Fruit fly (Drosophila melanogaster) whole organism, embryonic: ENCODE data around the gene CG31473.
A peak's percentile ranks its signal among the peaks of the same experiment; 100 is the strongest.

Experiments used
- Ada2b ChIP-seq: fragments of 200-800 bp; sonication (Bioruptor generic); IDR thresholded peaks from 2 replicates; pipeline ENCODE4 v1.3.6; 2022; ENCODE audit warnings: missing biosample characterization, missing genetic modification characterization
- CG10959 ChIP-seq: fragments of 200-800 bp; sonication (Bioruptor generic); IDR thresholded peaks from 2 replicates; pipeline ENCODE4 v1.3.6; 2022; ENCODE audit warnings: missing biosample characterization, missing genetic modification characterization
- CG11398 ChIP-seq: fragments of 200-800 bp; sonication (Bioruptor generic); optimal IDR thresholded peaks from 2 replicates; lab custom pipeline; 2016; ENCODE audit warnings: missing biosample characterization, missing genetic modification characterization
- CG11504 ChIP-seq: fragments of 200-800 bp; sonication (Bioruptor generic); optimal IDR thresholded peaks from 3 replicates; lab custom pipeline; 2019; ENCODE audit warnings: missing biosample characterization, mild to moderate bottlenecking, missing genetic modification characterization, moderate library complexity
- CG12659 ChIP-seq: fragments of 200-800 bp; sonication (Bioruptor generic); optimal IDR thresholded peaks from 3 replicates; lab custom pipeline; 2017; ENCODE audit warnings: mild to moderate bottlenecking, missing biosample characterization, missing genetic modification reagents, missing genetic modification characterization
- CG14860 ChIP-seq: fragments of 200-800 bp; sonication (Bioruptor generic); IDR thresholded peaks from 3 replicates; pipeline ENCODE4 v1.3.6; 2022; ENCODE audit warnings: missing biosample characterization, missing genetic modification characterization; ENCODE audit not compliant: partially characterized antibody
- CG15011 ChIP-seq: fragments of 200-800 bp; sonication (Bioruptor generic); optimal IDR thresholded peaks from 3 replicates; lab custom pipeline; 2018; ENCODE audit warnings: missing biosample characterization, mild to moderate bottlenecking, missing genetic modification characterization
- CG15514 ChIP-seq: fragments of 200-800 bp; sonication (Bioruptor generic); optimal IDR thresholded peaks from 3 replicates; lab custom pipeline; 2017; ENCODE audit warnings: missing biosample characterization, missing genetic modification characterization, mild to moderate bottlenecking, moderate library complexity, missing genetic modification reagents
- CG1602 ChIP-seq: fragments of 200-800 bp; sonication (Bioruptor generic); optimal IDR thresholded peaks from 3 replicates; lab custom pipeline; 2016; ENCODE audit warnings: missing biosample characterization, missing genetic modification characterization
- CG16779 ChIP-seq: fragments of 200-800 bp; sonication (Bioruptor generic); IDR thresholded peaks from 2 replicates; pipeline ENCODE4 v1.3.6; 2022; ENCODE audit warnings: missing biosample characterization, missing genetic modification characterization
- CG16813 ChIP-seq: fragments of 200-800 bp; sonication (Bioruptor generic); IDR thresholded peaks from 3 replicates; pipeline ENCODE4 v1.3.6; 2022; ENCODE audit warnings: missing biosample characterization, missing genetic modification characterization; ENCODE audit not compliant: partially characterized antibody
- CG17612 ChIP-seq: fragments of 200-800 bp; sonication (Bioruptor generic); IDR thresholded peaks from 2 replicates; pipeline ENCODE4 v1.3.6; 2022; ENCODE audit warnings: missing biosample characterization, missing genetic modification characterization
- CG33557 ChIP-seq: fragments of 200-800 bp; sonication (Bioruptor generic); optimal IDR thresholded peaks from 2 replicates; lab custom pipeline; 2019; ENCODE audit warnings: missing biosample characterization, mild to moderate bottlenecking, missing genetic modification characterization, moderate library complexity
- CG4360 ChIP-seq: fragments of 200-800 bp; sonication (Bioruptor generic); IDR thresholded peaks from 2 replicates; pipeline ENCODE4 v1.3.6; 2022; ENCODE audit warnings: missing biosample characterization, missing genetic modification characterization
- CG6175 ChIP-seq: fragments of 200-800 bp; sonication (Bioruptor generic); IDR thresholded peaks from 3 replicates; pipeline ENCODE4 v1.3.6; 2022; ENCODE audit warnings: missing biosample characterization, missing genetic modification characterization
- CG7271 ChIP-seq: fragments of 200-800 bp; sonication (Bioruptor generic); optimal IDR thresholded peaks from 2 replicates; lab custom pipeline; 2018; ENCODE audit warnings: missing biosample characterization, mild to moderate bottlenecking, missing genetic modification characterization, moderate library complexity
- CG7963 ChIP-seq: fragments of 200-800 bp; sonication (Bioruptor generic); IDR thresholded peaks from 3 replicates; pipeline ENCODE4 v1.3.6; 2022; ENCODE audit warnings: missing biosample characterization, missing genetic modification characterization; ENCODE audit not compliant: partially characterized antibody
- Camta ChIP-seq: fragments of 200-800 bp; sonication (Bioruptor generic); optimal IDR thresholded peaks from 2 replicates; lab custom pipeline; 2016; ENCODE audit warnings: missing biosample characterization, missing genetic modification characterization
- D19A ChIP-seq: fragments of 200-800 bp; optimal IDR thresholded peaks from 3 replicates; lab custom pipeline; 2019; ENCODE audit warnings: missing biosample characterization, mild to moderate bottlenecking, missing genetic modification characterization, moderate library complexity
- Dbx ChIP-seq: fragments of 200-800 bp; sonication (Bioruptor generic); IDR thresholded peaks from 3 replicates; pipeline ENCODE4 v1.3.6; 2022; ENCODE audit warnings: missing biosample characterization, missing genetic modification characterization
- Dll ChIP-seq: fragments of 200-800 bp; sonication (Bioruptor generic); IDR thresholded peaks from 4 replicates; pipeline ENCODE4 v1.3.6; 2022; ENCODE audit warnings: missing biosample characterization, missing genetic modification characterization; ENCODE audit not compliant: partially characterized antibody
- Gsc ChIP-seq: fragments of 200-800 bp; sonication (Bioruptor generic); IDR thresholded peaks from 2 replicates; pipeline ENCODE4 v1.3.6; 2022; ENCODE audit warnings: missing biosample characterization, missing genetic modification characterization
- Hey ChIP-seq: fragments of 200-800 bp; sonication (Bioruptor generic); optimal IDR thresholded peaks from 3 replicates; lab custom pipeline; 2018; ENCODE audit warnings: missing biosample characterization, mild to moderate bottlenecking, missing genetic modification characterization
- Hmr ChIP-seq: fragments of 200-800 bp; sonication (Bioruptor generic); optimal IDR thresholded peaks from 3 replicates; lab custom pipeline; 2017; ENCODE audit warnings: mild to moderate bottlenecking, missing biosample characterization, missing genetic modification reagents, missing genetic modification characterization
- Kr ChIP-seq: fragments of 200-800 bp; sonication (Bioruptor generic); optimal IDR thresholded peaks from 2 replicates; lab custom pipeline; 2017; ENCODE audit warnings: missing biosample characterization, mild to moderate bottlenecking, missing genetic modification characterization
- Lhr ChIP-seq: fragments of 200-800 bp; sonication (Bioruptor generic); optimal IDR thresholded peaks from 3 replicates; lab custom pipeline; 2017; ENCODE audit warnings: mild to moderate bottlenecking, missing biosample characterization, missing genetic modification reagents, missing genetic modification characterization
- Lpt ChIP-seq: fragments of >200 bp; optimal IDR thresholded peaks from 2 replicates; lab custom pipeline; 2018; ENCODE audit warnings: missing biosample characterization, missing genetic modification characterization
- MBD-R2 ChIP-seq: fragments of 200-800 bp; sonication (Bioruptor generic); IDR thresholded peaks from 2 replicates; pipeline ENCODE4 v1.3.6; 2022; ENCODE audit warnings: missing biosample characterization, missing genetic modification characterization
- MESR4 ChIP-seq: fragments of 200-800 bp; sonication (Bioruptor generic); optimal IDR thresholded peaks from 2 replicates; lab custom pipeline; 2018; ENCODE audit warnings: missing biosample characterization, mild to moderate bottlenecking, missing genetic modification characterization, moderate library complexity
- Myb ChIP-seq: fragments of 200-800 bp; sonication (Bioruptor generic); optimal IDR thresholded peaks from 2 replicates; lab custom pipeline; 2016; ENCODE audit warnings: missing biosample characterization, missing genetic modification characterization
- Neu2 ChIP-seq: fragments of 200-800 bp; sonication (Bioruptor generic); optimal IDR thresholded peaks from 3 replicates; lab custom pipeline; 2016; ENCODE audit warnings: missing biosample characterization, missing genetic modification characterization, borderline replicate concordance
- Nf-YA ChIP-seq: fragments of 200-800 bp; sonication (Bioruptor generic); IDR thresholded peaks from 2 replicates; pipeline ENCODE4 v1.3.6; 2022; ENCODE audit warnings: missing biosample characterization, missing genetic modification characterization
- Pdp1 ChIP-seq, 2 experiments: fragments of 200-800 bp; sonication (Bioruptor generic); optimal IDR thresholded peaks; 3 replicates each; lab custom pipeline; 2016; ENCODE audit warnings: missing biosample characterization in 2 of 2, missing genetic modification characterization in 2 of 2, mild to moderate bottlenecking in 1 of 2, moderate library complexity in 1 of 2
- Sox102F ChIP-seq: fragments of 200-800 bp; sonication (Bioruptor generic); optimal IDR thresholded peaks from 2 replicates; lab custom pipeline; 2018; ENCODE audit warnings: missing biosample characterization, mild to moderate bottlenecking, missing genetic modification characterization, moderate library complexity
- Stat92E ChIP-seq, 3 experiments: fragments of >200 bp in 2 of 3; fragments of 200-800 bp in 1 of 3; sonication (Bioruptor generic) in 1 of 3; optimal IDR thresholded peaks; 2 replicates each; lab custom pipeline; 2017 to 2019; ENCODE audit warnings: missing biosample characterization in 3 of 3, missing genetic modification characterization in 3 of 3, mild to moderate bottlenecking in 1 of 3, moderate library complexity in 1 of 3
- abd-A ChIP-seq: fragments of 200-800 bp; sonication (Bioruptor generic); optimal IDR thresholded peaks from 3 replicates; lab custom pipeline; 2019; ENCODE audit warnings: missing biosample characterization, mild to moderate bottlenecking, missing genetic modification characterization, moderate library complexity
- br ChIP-seq: fragments of >200 bp; optimal IDR thresholded peaks from 2 replicates; lab custom pipeline; 2017
- chif ChIP-seq, 2 experiments: fragments of 200-800 bp; sonication (Bioruptor generic); optimal IDR thresholded peaks; 3 replicates each; lab custom pipeline; 2016; ENCODE audit warnings: missing biosample characterization in 2 of 2, missing genetic modification characterization in 2 of 2
- chinmo ChIP-seq: fragments of 200-800 bp; sonication (Bioruptor generic); IDR thresholded peaks from 4 replicates; pipeline ENCODE4 v1.3.6; 2022; ENCODE audit warnings: missing biosample characterization, missing genetic modification characterization; ENCODE audit not compliant: partially characterized antibody
- dysf ChIP-seq: fragments of 200-800 bp; sonication (Bioruptor generic); IDR thresholded peaks from 3 replicates; pipeline ENCODE4 v1.3.6; 2022; ENCODE audit warnings: missing biosample characterization, missing genetic modification characterization
- emc ChIP-seq: fragments of 200-800 bp; sonication (Bioruptor generic); optimal IDR thresholded peaks from 2 replicates; lab custom pipeline; 2016; ENCODE audit warnings: missing biosample characterization, missing genetic modification characterization
- exex ChIP-seq: fragments of 200-800 bp; sonication (Bioruptor generic); optimal IDR thresholded peaks from 4 replicates; lab custom pipeline; 2018; ENCODE audit warnings: missing biosample characterization, mild to moderate bottlenecking, missing genetic modification characterization, moderate library complexity
- fu2 ChIP-seq: fragments of 200-800 bp; sonication (Bioruptor generic); optimal IDR thresholded peaks from 2 replicates; lab custom pipeline; 2016; ENCODE audit warnings: missing biosample characterization, missing genetic modification characterization
- ind ChIP-seq: fragments of 200-800 bp; sonication (Bioruptor generic); optimal IDR thresholded peaks from 3 replicates; lab custom pipeline; 2016; ENCODE audit warnings: missing biosample characterization, missing genetic modification characterization
- ken ChIP-seq: fragments of 200-800 bp; sonication (Bioruptor generic); IDR thresholded peaks from 3 replicates; pipeline ENCODE4 v1.3.6; 2022; ENCODE audit warnings: missing biosample characterization, missing genetic modification characterization
- lbe ChIP-seq: fragments of 200-800 bp; sonication (Bioruptor generic); optimal IDR thresholded peaks from 2 replicates; lab custom pipeline; 2016; ENCODE audit warnings: missing biosample characterization, mild to moderate bottlenecking, missing genetic modification characterization
- lmd ChIP-seq: fragments of 200-800 bp; sonication (Bioruptor generic); IDR thresholded peaks from 2 replicates; pipeline ENCODE4 v1.3.6; 2022; ENCODE audit warnings: missing biosample characterization, missing genetic modification characterization
- rib ChIP-seq: fragments of 200-800 bp; sonication (Bioruptor generic); IDR thresholded peaks from 2 replicates; pipeline ENCODE4 v1.3.6; 2022; ENCODE audit warnings: missing biosample characterization, missing genetic modification characterization
- sima ChIP-seq: fragments of 200-800 bp; sonication (Bioruptor generic); optimal IDR thresholded peaks from 2 replicates; lab custom pipeline; 2016; ENCODE audit warnings: missing biosample characterization, missing genetic modification characterization
- tll ChIP-seq, 2 experiments: fragments of 200-800 bp in 1 of 2; fragments of >200 bp in 1 of 2; sonication (Bioruptor generic) in 1 of 2; optimal IDR thresholded peaks; 2 replicates each; lab custom pipeline; 2017 to 2019; ENCODE audit warnings: missing biosample characterization in 2 of 2, missing genetic modification characterization in 2 of 2, mild to moderate bottlenecking in 1 of 2, moderate library complexity in 1 of 2
- trh ChIP-seq: fragments of 200-800 bp; sonication (Bioruptor generic); optimal IDR thresholded peaks from 2 replicates; lab custom pipeline; 2016; ENCODE audit warnings: missing biosample characterization, missing genetic modification characterization

CG31473 gene

DNA sequence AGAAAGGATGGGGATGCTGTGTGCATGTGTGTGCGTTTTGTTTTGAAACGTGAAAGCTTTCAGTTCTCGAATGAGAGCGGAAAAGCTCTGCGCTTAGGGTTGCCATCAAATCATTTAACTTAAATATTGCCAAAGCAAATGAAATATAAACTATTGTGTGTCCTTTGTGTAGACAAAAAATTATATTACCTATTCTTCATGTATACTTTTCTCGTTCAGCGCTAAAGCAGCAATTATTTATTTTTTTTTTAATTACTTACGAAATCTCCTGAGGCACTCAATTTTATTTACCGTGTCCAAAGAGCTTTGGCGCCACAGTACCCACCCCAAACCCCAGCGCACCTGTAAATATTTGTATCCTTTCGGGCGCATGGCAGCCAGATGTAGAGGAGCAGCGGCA lies 9.9 kb downstream of the CG31473 start (continued):
- TF ChIP-seq MESR4 (GFP tag; lab: Kevin White, UChicago) = no peak
- TF ChIP-seq MBD-R2 = 0 out of 2 replicates have a peak, but pooled peaks have one; percentile 27
- no peak for TF ChIP-seq ken
- no peak for TF ChIP-seq CG17612 (GFP tag; lab: Robert Waterston, UW)
- TF ChIP-seq Hey (tag; lab: Kevin White, UChicago) = no peak
- peak; percentile 27 for TF ChIP-seq Sox102F (GFP tag; lab: Kevin White, UChicago)
- TF ChIP-seq CG10959 = no peak
- TF ChIP-seq D19A = no peak
- no peak for TF ChIP-seq Nf-YA (GFP tag; lab: Robert Waterston, UW)
- no peak for TF ChIP-seq Myb (GFP tag; lab: Kevin White, UChicago)
- TF ChIP-seq Stat92E (GFP tag; optimal IDR thresholded peaks at IDR 0.05; lab: Kevin White, UChicago) = no peak
- TF ChIP-seq CG11504 = peak; percentile 45
- no peak for TF ChIP-seq Neu2 (GFP tag; lab: Kevin White, UChicago)
- TF ChIP-seq emc (GFP tag; lab: Kevin White, UChicago) = no peak
- TF ChIP-seq lbe (GFP tag; lab: Kevin White, UChicago) = no peak
- no peak for TF ChIP-seq CG4360 (GFP tag; lab: Robert Waterston, UW)
- TF ChIP-seq Hmr (GFP tag; lab: Kevin White, UChicago) = peak; percentile 80
- peak; percentile 64 for TF ChIP-seq dysf (GFP tag; lab: Robert Waterston, UW)
- TF ChIP-seq sima (GFP tag; lab: Kevin White, UChicago) = no peak
- peak; percentile 35 for TF ChIP-seq CG12659 (GFP tag; lab: Kevin White, UChicago)
- peak in 1 of 2 experiments; percentile 27 for TF ChIP-seq Pdp1 (GFP tag; optimal IDR thresholded peaks at IDR 0.05; lab: Kevin White, UChicago)
- peak; percentile 26 for TF ChIP-seq CG15514 (GFP tag; lab: Kevin White, UChicago)
- TF ChIP-seq CG1602 (GFP tag; lab: Kevin White, UChicago) = no peak
- TF ChIP-seq Dbx (GFP tag; lab: Robert Waterston, UW) = no peak
- TF ChIP-seq chinmo (GFP tag; lab: Robert Waterston, UW) = no peak
- TF ChIP-seq CG6175 (GFP tag; lab: Robert Waterston, UW) = 0 out of 3 replicates have a peak, but pooled peaks have one; percentile 12
- TF ChIP-seq abd-A = no peak
- TF ChIP-seq ind (GFP tag; lab: Kevin White, UChicago) = no peak
- no peak for TF ChIP-seq rib (GFP tag; lab: Robert Waterston, UW)
- no peak for TF ChIP-seq chif (GFP tag; optimal IDR thresholded peaks at IDR 0.05; lab: Kevin White, UChicago)
- peak; percentile 41; the same call in 1 of the 2 replicates for TF ChIP-seq lmd
- TF ChIP-seq Dll = no peak
- TF ChIP-seq trh (GFP tag; lab: Kevin White, UChicago) = no peak
- no peak for TF ChIP-seq CG15011 (GFP tag; lab: Kevin White, UChicago)
- no peak for TF ChIP-seq tll (GFP tag; optimal IDR thresholded peaks at IDR 0.05; lab: Kevin White, UChicago)
- TF ChIP-seq Gsc (GFP tag; lab: Robert Waterston, UW) = no peak
- TF ChIP-seq Camta (GFP tag; lab: Kevin White, UChicago) = no peak
- TF ChIP-seq CG16779 (GFP tag; lab: Robert Waterston, UW) = no peak
- TF ChIP-seq Lpt = no peak
- TF ChIP-seq Kr (GFP tag; lab: Kevin White, UChicago) = no peak
- TF ChIP-seq CG7271 (tag; lab: Kevin White, UChicago) = no peak
- peak; percentile 40 for TF ChIP-seq Ada2b (GFP tag; lab: Robert Waterston, UW)
- TF ChIP-seq exex (tag; lab: Kevin White, UChicago) = no peak
- TF ChIP-seq CG16813 (GFP tag; lab: Robert Waterston, UW) = no peak
- no peak for TF ChIP-seq br
- no peak for TF ChIP-seq CG11398 (GFP tag; lab: Kevin White, UChicago)
- no peak for TF ChIP-seq CG14860 (GFP tag; lab: Robert Waterston, UW)
- no peak for TF ChIP-seq fu2 (GFP tag; lab: Kevin White, UChicago)
- TF ChIP-seq Lhr (GFP tag; lab: Kevin White, UChicago) = no peak
- TF ChIP-seq CG7963 (GFP tag; lab: Robert Waterston, UW) = no peak
- TF ChIP-seq CG33557 (GFP tag; lab: Kevin White, UChicago) = no peak
